Worm (Caenorhabditis elegans) whole organism, L2 larva: ENCODE data around the gene nnt-1.

ENCODE experiments used
- F13H6.1 ChIP-seq: sonication (generic microtip); optimal IDR thresholded peaks from 2 replicates; lab custom pipeline; 2016; ENCODE audit warnings: missing genetic modification characterization, missing compliant biosample characterization
- R02D3.7 ChIP-seq: fragments of 150-350 bp; optimal IDR thresholded peaks from 2 replicates; lab custom pipeline; 2014; ENCODE audit warnings: missing biosample characterization, missing genetic modification characterization
- Y55F3AM.14 ChIP-seq: fragments of 200-800 bp; sonication (Bioruptor generic); optimal IDR thresholded peaks from 2 replicates; lab custom pipeline; 2018; ENCODE audit warnings: mild to moderate bottlenecking, missing genetic modification characterization, missing compliant biosample characterization
- ZK546.5 ChIP-seq: sonication (generic microtip); optimal IDR thresholded peaks from 2 replicates; lab custom pipeline; 2017; ENCODE audit warnings: missing biosample characterization, missing genetic modification characterization
- crh-2 ChIP-seq: sonication (generic microtip); optimal IDR thresholded peaks from 2 replicates; lab custom pipeline; 2017; ENCODE audit warnings: missing biosample characterization, missing genetic modification characterization
- elt-3 ChIP-seq: sonication (generic microtip); optimal IDR thresholded peaks from 2 replicates; lab custom pipeline; 2017; ENCODE audit warnings: missing biosample characterization, missing genetic modification characterization
- lin-39 ChIP-seq: fragments of 150-350 bp; optimal IDR thresholded peaks from 2 replicates; lab custom pipeline; 2014; ENCODE audit warnings: missing biosample characterization, missing genetic modification reagents, missing genetic modification characterization
- mdl-1 ChIP-seq, 2 experiments: fragments of 150-350 bp in 1 of 2; sonication (generic microtip) in 1 of 2; optimal IDR thresholded peaks; 2 replicates each; lab custom pipeline; 2017; ENCODE audit warnings: missing biosample characterization in 2 of 2, missing genetic modification characterization in 2 of 2
- zag-1 ChIP-seq: fragments of 150-350 bp; optimal IDR thresholded peaks from 2 replicates; lab custom pipeline; 2014; ENCODE audit warnings: missing biosample characterization, missing genetic modification characterization
- ztf-11 ChIP-seq: sonication (generic microtip); optimal IDR thresholded peaks from 2 replicates; lab custom pipeline; 2017; ENCODE audit warnings: missing biosample characterization, missing genetic modification characterization

- no peak for TF ChIP-seq zag-1
- TF ChIP-seq elt-3 (tag; lab: Kevin White, UChicago) = no peak
- TF ChIP-seq F13H6.1 (tag; lab: Kevin White, UChicago) = no peak
- no peak for TF ChIP-seq R02D3.7
- no peak for TF ChIP-seq mdl-1 (tag; optimal IDR thresholded peaks at IDR 0.05; lab: Kevin White, UChicago)
- TF ChIP-seq ZK546.5 = no peak
- no peak for TF ChIP-seq crh-2 (tag; lab: Kevin White, UChicago)
- TF ChIP-seq lin-39 (tag; lab: Kevin White, UChicago) = no peak
- TF ChIP-seq ztf-11 (tag; lab: Kevin White, UChicago) = no peak
- no peak for TF ChIP-seq Y55F3AM.14 (GFP tag; lab: Kevin White, UChicago)
Observed at ce11 chrX:6169252-6169651, 47.1 kb downstream of the nnt-1 start, which contains the start of gene T25B2.2.
